Fruit fly (Drosophila melanogaster): Measurements from ENCODE around the gene CG10097.

dm6 chr3R:12439039-12439400, 43.2 kb upstream of the CG10097 start, which contains the start of the genes CG17207 and CG46427:
- TF ChIP-seq Abd-B (GFP tag; optimal IDR thresholded peaks at IDR 0.05) (no peak), Lpt (GFP tag; optimal IDR thresholded peaks at IDR 0.05) (no peak), Adf1 (GFP tag; IDR thresholded peaks at IDR 0.05) (no peak), CG7987 (GFP tag; optimal IDR thresholded peaks at IDR 0.05) (no peak), pnt (GFP tag; optimal IDR thresholded peaks at IDR 0.05) (no peak), Usf (GFP tag; optimal IDR thresholded peaks at IDR 0.05) (no peak), gfzf (GFP tag; optimal IDR thresholded peaks at IDR 0.05) (no peak), CG15011 (GFP tag; optimal IDR thresholded peaks at IDR 0.05) (no peak), NC2α (GFP tag; optimal IDR thresholded peaks at IDR 0.05) (no peak), CG18011 (GFP tag; optimal IDR thresholded peaks at IDR 0.05) (no peak)
